Fruit fly (Drosophila melanogaster) whole organism, embryonic: Measurements from ENCODE around the gene CG43290.
A peak's percentile ranks its signal among the peaks of the same experiment; 100 is the strongest.

Experiments
- B-H1 ChIP-seq: fragments of 200-800 bp; sonication (Bioruptor generic); IDR thresholded peaks from 3 replicates; pipeline ENCODE4 v1.3.6; 2022; ENCODE audit warnings: missing biosample characterization, missing genetic modification characterization
- B-H2 ChIP-seq: fragments of 200-800 bp; sonication (Bioruptor generic); optimal IDR thresholded peaks from 2 replicates; lab custom pipeline; 2018; ENCODE audit warnings: missing biosample characterization, mild to moderate bottlenecking, missing genetic modification characterization
- Bteb2 ChIP-seq: fragments of 200-800 bp; sonication (Bioruptor generic); optimal IDR thresholded peaks from 2 replicates; lab custom pipeline; 2016; ENCODE audit warnings: missing biosample characterization, missing genetic modification characterization
- CG10462 ChIP-seq: fragments of 200-800 bp; sonication (Bioruptor generic); optimal IDR thresholded peaks from 2 replicates; lab custom pipeline; 2016; ENCODE audit warnings: missing biosample characterization, missing genetic modification characterization
- CG10565 ChIP-seq: fragments of 200-800 bp; sonication (Bioruptor generic); optimal IDR thresholded peaks from 3 replicates; lab custom pipeline; 2016; ENCODE audit warnings: missing biosample characterization, mild to moderate bottlenecking, missing genetic modification characterization
- CG11456 ChIP-seq: fragments of 200-800 bp; sonication (Bioruptor generic); IDR thresholded peaks from 3 replicates; pipeline ENCODE4 v1.3.6; 2022; ENCODE audit warnings: missing biosample characterization, missing genetic modification characterization
- CG15073 ChIP-seq: fragments of 200-800 bp; sonication (Bioruptor generic); optimal IDR thresholded peaks from 2 replicates; lab custom pipeline; 2016; ENCODE audit warnings: missing biosample characterization, missing genetic modification characterization
- CG16779 ChIP-seq: fragments of 200-800 bp; sonication (Bioruptor generic); IDR thresholded peaks from 2 replicates; pipeline ENCODE4 v1.3.6; 2022; ENCODE audit warnings: missing biosample characterization, missing genetic modification characterization
- CG16815 ChIP-seq: fragments of 200-800 bp; sonication (Bioruptor generic); optimal IDR thresholded peaks from 3 replicates; lab custom pipeline; 2017; ENCODE audit warnings: missing biosample characterization, mild to moderate bottlenecking, missing genetic modification characterization
- CG17359 ChIP-seq: fragments of 200-800 bp; sonication (Bioruptor generic); optimal IDR thresholded peaks from 3 replicates; lab custom pipeline; 2018; ENCODE audit warnings: missing biosample characterization, mild to moderate bottlenecking, missing genetic modification characterization, moderate library complexity
- CG2120 ChIP-seq: fragments of 200-800 bp; sonication (Bioruptor generic); optimal IDR thresholded peaks from 3 replicates; lab custom pipeline; 2016; ENCODE audit warnings: missing biosample characterization, missing genetic modification characterization
- CG2712 ChIP-seq: fragments of 200-800 bp; optimal IDR thresholded peaks from 3 replicates; lab custom pipeline; 2019; ENCODE audit warnings: missing biosample characterization, mild to moderate bottlenecking, missing genetic modification characterization, moderate library complexity
- CG34376 ChIP-seq: fragments of 200-800 bp; sonication (Bioruptor generic); optimal IDR thresholded peaks from 2 replicates; lab custom pipeline; 2018; ENCODE audit warnings: missing biosample characterization, mild to moderate bottlenecking, missing genetic modification characterization
- CG3847 ChIP-seq: fragments of 200-800 bp; sonication (Bioruptor generic); IDR thresholded peaks from 2 replicates; pipeline ENCODE4 v1.3.6; 2022; ENCODE audit warnings: missing biosample characterization, missing genetic modification characterization
- CG6175 ChIP-seq: fragments of 200-800 bp; sonication (Bioruptor generic); IDR thresholded peaks from 3 replicates; pipeline ENCODE4 v1.3.6; 2022; ENCODE audit warnings: missing biosample characterization, missing genetic modification characterization
- CG7786 ChIP-seq: fragments of 200-800 bp; sonication (Bioruptor generic); optimal IDR thresholded peaks from 2 replicates; lab custom pipeline; 2016; ENCODE audit warnings: missing biosample characterization, missing genetic modification characterization
- CG7928 ChIP-seq: fragments of 200-800 bp; sonication (Bioruptor generic); optimal IDR thresholded peaks from 2 replicates; lab custom pipeline; 2017; ENCODE audit warnings: missing biosample characterization, mild to moderate bottlenecking, missing genetic modification characterization
- CG7963 ChIP-seq: fragments of 200-800 bp; sonication (Bioruptor generic); IDR thresholded peaks from 3 replicates; pipeline ENCODE4 v1.3.6; 2022; ENCODE audit warnings: missing biosample characterization, missing genetic modification characterization; ENCODE audit not compliant: partially characterized antibody
- CG9727 ChIP-seq: fragments of 200-800 bp; sonication (Bioruptor generic); optimal IDR thresholded peaks from 3 replicates; lab custom pipeline; 2017; ENCODE audit warnings: missing biosample characterization, mild to moderate bottlenecking, missing genetic modification characterization
- CG9876 ChIP-seq: fragments of 200-800 bp; sonication (Bioruptor generic); optimal IDR thresholded peaks from 2 replicates; lab custom pipeline; 2016; ENCODE audit warnings: missing biosample characterization, missing genetic modification characterization
- D ChIP-seq, 2 experiments: fragments of 200-800 bp in 1 of 2; fragments of >200 bp in 1 of 2; sonication (Bioruptor generic) in 1 of 2; optimal IDR thresholded peaks; 2 replicates in 1 of 2; 3 replicates in 1 of 2; lab custom pipeline; 2017; ENCODE audit warnings: mild to moderate bottlenecking in 1 of 2, missing biosample characterization in 1 of 2, missing genetic modification characterization in 1 of 2, missing genetic modification reagents in 1 of 2
- Dip3 ChIP-seq: fragments of 200-800 bp; sonication (Bioruptor generic); optimal IDR thresholded peaks from 3 replicates; lab custom pipeline; 2016; ENCODE audit warnings: missing biosample characterization, missing genetic modification characterization
- Doc2 ChIP-seq: fragments of 200-800 bp; sonication (Bioruptor generic); IDR thresholded peaks from 2 replicates; pipeline ENCODE4 v1.3.6; 2022; ENCODE audit warnings: missing biosample characterization, missing genetic modification characterization
- HHEX ChIP-seq: fragments of 200-800 bp; sonication (Bioruptor generic); optimal IDR thresholded peaks from 3 replicates; lab custom pipeline; 2017; ENCODE audit warnings: missing biosample characterization, mild to moderate bottlenecking, missing genetic modification characterization, missing genetic modification reagents
- HmgZ ChIP-seq: fragments of 200-800 bp; sonication (Bioruptor generic); optimal IDR thresholded peaks from 2 replicates; lab custom pipeline; 2018; ENCODE audit warnings: missing biosample characterization, mild to moderate bottlenecking, missing genetic modification characterization
- Hr39 ChIP-seq: fragments of >200 bp; optimal IDR thresholded peaks from 2 replicates; lab custom pipeline; 2017
- NK7.1 ChIP-seq: fragments of 200-800 bp; sonication (Bioruptor generic); optimal IDR thresholded peaks from 3 replicates; lab custom pipeline; 2016; ENCODE audit warnings: missing biosample characterization, missing genetic modification characterization
- NfI ChIP-seq: fragments of 200-800 bp; sonication (Bioruptor generic); optimal IDR thresholded peaks from 3 replicates; lab custom pipeline; 2018; ENCODE audit warnings: missing biosample characterization, mild to moderate bottlenecking, missing genetic modification characterization, moderate library complexity
- Optix ChIP-seq: fragments of 200-800 bp; sonication (Bioruptor generic); IDR thresholded peaks from 3 replicates; pipeline ENCODE4 v1.3.6; 2022; ENCODE audit warnings: missing biosample characterization, missing genetic modification characterization
- Ptx1 ChIP-seq: fragments of 200-800 bp; sonication (Bioruptor generic); IDR thresholded peaks from 2 replicates; pipeline ENCODE4 v1.3.6; 2022; ENCODE audit warnings: missing biosample characterization, missing genetic modification characterization
- Side ChIP-seq: fragments of 200-800 bp; sonication (Bioruptor generic); optimal IDR thresholded peaks from 2 replicates; lab custom pipeline; 2016; ENCODE audit warnings: missing biosample characterization, missing genetic modification characterization
- bbx ChIP-seq: fragments of 200-800 bp; sonication (Bioruptor generic); IDR thresholded peaks from 2 replicates; pipeline ENCODE4 v1.3.6; 2022; ENCODE audit warnings: missing biosample characterization, missing genetic modification characterization; ENCODE audit not compliant: partially characterized antibody
- danr ChIP-seq: fragments of 200-800 bp; sonication (Bioruptor generic); IDR thresholded peaks from 2 replicates; pipeline ENCODE4 v1.3.6; 2022; ENCODE audit warnings: missing biosample characterization, missing genetic modification characterization
- exex ChIP-seq: fragments of 200-800 bp; sonication (Bioruptor generic); optimal IDR thresholded peaks from 4 replicates; lab custom pipeline; 2018; ENCODE audit warnings: missing biosample characterization, mild to moderate bottlenecking, missing genetic modification characterization, moderate library complexity
- eyg ChIP-seq: fragments of 200-800 bp; sonication (Bioruptor generic); optimal IDR thresholded peaks from 3 replicates; lab custom pipeline; 2016; ENCODE audit warnings: missing biosample characterization, missing genetic modification characterization
- h ChIP-seq: fragments of >200 bp; optimal IDR thresholded peaks from 2 replicates; lab custom pipeline; 2017
- jigr1 ChIP-seq: fragments of 200-800 bp; sonication (Bioruptor generic); IDR thresholded peaks from 3 replicates; pipeline ENCODE4 v1.3.6; 2022; ENCODE audit warnings: missing biosample characterization, missing genetic modification characterization
- jumu ChIP-seq: fragments of 200-800 bp; sonication (Bioruptor generic); optimal IDR thresholded peaks from 3 replicates; lab custom pipeline; 2016; ENCODE audit warnings: missing biosample characterization, missing genetic modification characterization
- mam ChIP-seq: fragments of 200-800 bp; sonication (Bioruptor generic); optimal IDR thresholded peaks from 3 replicates; lab custom pipeline; 2016; ENCODE audit warnings: missing biosample characterization, missing genetic modification characterization
- pita ChIP-seq: fragments of 200-800 bp; sonication (Bioruptor generic); optimal IDR thresholded peaks from 2 replicates; lab custom pipeline; 2017; ENCODE audit warnings: missing biosample characterization, mild to moderate bottlenecking, missing genetic modification characterization
- pzg ChIP-seq: fragments of 200-800 bp; sonication (Bioruptor generic); optimal IDR thresholded peaks from 3 replicates; lab custom pipeline; 2018; ENCODE audit warnings: missing biosample characterization, mild to moderate bottlenecking, missing genetic modification characterization, moderate library complexity
- repo ChIP-seq: fragments of 200-800 bp; sonication (Bioruptor generic); optimal IDR thresholded peaks from 2 replicates; lab custom pipeline; 2016; ENCODE audit warnings: missing biosample characterization, missing genetic modification characterization
- sisA ChIP-seq: fragments of 200-800 bp; sonication (Bioruptor generic); IDR thresholded peaks from 2 replicates; pipeline ENCODE4 v1.3.6; 2022; ENCODE audit warnings: missing biosample characterization, missing genetic modification characterization
- sr ChIP-seq: fragments of 200-800 bp; sonication (Bioruptor generic); IDR thresholded peaks from 3 replicates; pipeline ENCODE4 v1.3.6; 2022; ENCODE audit warnings: missing biosample characterization, missing genetic modification characterization
- tll ChIP-seq, 2 experiments: fragments of 200-800 bp in 1 of 2; fragments of >200 bp in 1 of 2; sonication (Bioruptor generic) in 1 of 2; optimal IDR thresholded peaks; 2 replicates each; lab custom pipeline; 2017 to 2019; ENCODE audit warnings: missing biosample characterization in 2 of 2, missing genetic modification characterization in 2 of 2, mild to moderate bottlenecking in 1 of 2, moderate library complexity in 1 of 2
- tna ChIP-seq: fragments of 200-800 bp; sonication (Bioruptor generic); IDR thresholded peaks from 2 replicates; pipeline ENCODE4 v1.3.6; 2022; ENCODE audit warnings: missing biosample characterization, missing genetic modification characterization; ENCODE audit not compliant: partially characterized antibody
- trem ChIP-seq: fragments of 200-800 bp; optimal IDR thresholded peaks from 3 replicates; lab custom pipeline; 2019; ENCODE audit warnings: missing biosample characterization, mild to moderate bottlenecking, missing genetic modification characterization, moderate library complexity
- usp ChIP-seq: fragments of >200 bp; optimal IDR thresholded peaks from 2 replicates; lab custom pipeline; 2017; ENCODE audit warnings: missing biosample characterization, missing genetic modification characterization
- wdn ChIP-seq: fragments of 200-800 bp; sonication (Bioruptor generic); IDR thresholded peaks from 2 replicates; pipeline ENCODE4 v1.3.6; 2022; ENCODE audit warnings: missing biosample characterization, missing genetic modification characterization
- wor ChIP-seq: fragments of 200-800 bp; sonication (Bioruptor generic); IDR thresholded peaks from 2 replicates; pipeline ENCODE4 v1.3.6; 2022; ENCODE audit warnings: missing biosample characterization, missing genetic modification characterization
- zfh2 ChIP-seq: fragments of 200-800 bp; sonication (Bioruptor generic); optimal IDR thresholded peaks from 2 replicates; lab custom pipeline; 2016; ENCODE audit warnings: missing biosample characterization, missing genetic modification characterization

The CG43290 gene

DNA sequence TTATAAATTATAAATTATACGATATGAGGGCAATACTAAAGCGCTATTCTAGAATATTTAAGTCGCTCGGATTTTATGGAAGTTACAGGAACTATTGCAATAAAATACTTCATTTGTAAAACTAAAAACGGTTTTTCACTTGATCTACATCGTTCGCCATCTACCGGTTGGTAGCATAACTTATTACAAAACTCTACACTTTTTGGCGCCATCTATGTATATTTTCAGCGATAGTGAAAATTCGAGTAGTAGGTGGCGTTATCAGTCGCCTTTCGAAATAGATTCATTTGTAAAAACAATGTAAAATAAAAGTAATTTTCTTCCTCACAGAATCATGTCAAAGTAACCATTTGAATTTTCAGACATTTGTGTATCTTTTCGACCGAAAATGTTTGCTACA lies 2.9 kb downstream of the CG43290 start, which contains the start of gene nxf4 (continued):
- TF ChIP-seq Hr39 (lab: Kevin White, UChicago) (no peak), CG7928 (GFP tag; lab: Kevin White, UChicago) (no peak), tna (GFP tag; lab: Robert Waterston, UW) (no peak), CG34376 (GFP tag; lab: Kevin White, UChicago) (no peak), B-H2 (peak; percentile 45), bbx (GFP tag; lab: Robert Waterston, UW) (no peak), pzg (GFP tag; lab: Kevin White, UChicago) (no peak), wor (no peak; the same call in 1 of the 2 replicates), usp (GFP tag; lab: Kevin White, UChicago) (no peak), Doc2 (GFP tag; lab: Robert Waterston, UW) (no peak; the same call in 1 of the 2 replicates), CG7786 (GFP tag; lab: Kevin White, UChicago) (peak; percentile 50), CG9727 (GFP tag; lab: Kevin White, UChicago) (peak; percentile 52), Dip3 (GFP tag; lab: Kevin White, UChicago) (peak; percentile 54), CG10462 (GFP tag; lab: Kevin White, UChicago) (peak; percentile 52), CG3847 (GFP tag; lab: Robert Waterston, UW) (peak; percentile 79), exex (tag; lab: Kevin White, UChicago) (no peak), tll (GFP tag; optimal IDR thresholded peaks at IDR 0.05; lab: Kevin White, UChicago) (no peak), Side (GFP tag; lab: Kevin White, UChicago) (peak; percentile 81), wdn (GFP tag; lab: Robert Waterston, UW) (0 out of 2 replicates have a peak, but pooled peaks have one; percentile 18), CG10565 (no peak), jumu (GFP tag; lab: Kevin White, UChicago) (peak; percentile 64), CG2120 (GFP tag; lab: Kevin White, UChicago) (peak; percentile 74), CG15073 (GFP tag; lab: Kevin White, UChicago) (no peak), trem (tag; lab: Kevin White, UChicago) (peak; percentile 50), CG6175 (peak; percentile 57; the same call in 1 of the 3 replicates), NK7.1 (GFP tag; lab: Kevin White, UChicago) (no peak), HmgZ (peak; percentile 71), sr (GFP tag; lab: Robert Waterston, UW) (no peak), pita (GFP tag; lab: Kevin White, UChicago) (peak; percentile 46), CG2712 (peak; percentile 76), Ptx1 (GFP tag; lab: Robert Waterston, UW) (peak; percentile 76), mam (peak; percentile 74), Optix (GFP tag; lab: Robert Waterston, UW) (peak; percentile 76), zfh2 (GFP tag; lab: Kevin White, UChicago) (peak; percentile 34), jigr1 (0 out of 3 replicates have a peak, but pooled peaks have one; percentile 12), NfI (GFP tag; lab: Kevin White, UChicago) (peak; percentile 81), D (optimal IDR thresholded peaks at IDR 0.05; lab: Kevin White, UChicago) (no peak), D (GFP tag; optimal IDR thresholded peaks at IDR 0.05; lab: Kevin White, UChicago) (peak; percentile 55), CG7963 (0 out of 3 replicates have a peak, but pooled peaks have one; percentile 16), CG9876 (GFP tag; lab: Kevin White, UChicago) (peak; percentile 88), CG16815 (peak; percentile 64), eyg (GFP tag; lab: Kevin White, UChicago) (peak; percentile 40), CG16779 (no peak), sisA (peak; percentile 83), CG17359 (tag; lab: Kevin White, UChicago) (peak; percentile 60), repo (peak; percentile 65), HHEX (GFP tag; lab: Kevin White, UChicago) (peak; percentile 44), h (lab: Kevin White, UChicago) (no peak), danr (GFP tag; lab: Robert Waterston, UW) (no peak), B-H1 (GFP tag; lab: Robert Waterston, UW) (peak; percentile 43; the same call in 1 of the 3 replicates), CG11456 (GFP tag; lab: Robert Waterston, UW) (peak; percentile 93), Bteb2 (peak; percentile 39)
